Fruit fly (Drosophila melanogaster) whole organism, prepupa: ENCODE measurements around the gene CG43689.

Experiments
- CG3032 ChIP-seq: fragments of 200-800 bp; optimal IDR thresholded peaks from 2 replicates; lab custom pipeline; 2019; ENCODE audit warnings: missing biosample characterization, mild to moderate bottlenecking, missing genetic modification characterization, moderate library complexity
- Sox102F ChIP-seq: fragments of 200-800 bp; sonication (Bioruptor generic); optimal IDR thresholded peaks from 2 replicates; lab custom pipeline; 2016; ENCODE audit warnings: missing biosample characterization, mild to moderate bottlenecking, missing genetic modification characterization
- net ChIP-seq: fragments of 200-800 bp; sonication (Bioruptor generic); optimal IDR thresholded peaks from 3 replicates; lab custom pipeline; 2016; ENCODE audit warnings: missing biosample characterization, missing genetic modification characterization

DNA sequence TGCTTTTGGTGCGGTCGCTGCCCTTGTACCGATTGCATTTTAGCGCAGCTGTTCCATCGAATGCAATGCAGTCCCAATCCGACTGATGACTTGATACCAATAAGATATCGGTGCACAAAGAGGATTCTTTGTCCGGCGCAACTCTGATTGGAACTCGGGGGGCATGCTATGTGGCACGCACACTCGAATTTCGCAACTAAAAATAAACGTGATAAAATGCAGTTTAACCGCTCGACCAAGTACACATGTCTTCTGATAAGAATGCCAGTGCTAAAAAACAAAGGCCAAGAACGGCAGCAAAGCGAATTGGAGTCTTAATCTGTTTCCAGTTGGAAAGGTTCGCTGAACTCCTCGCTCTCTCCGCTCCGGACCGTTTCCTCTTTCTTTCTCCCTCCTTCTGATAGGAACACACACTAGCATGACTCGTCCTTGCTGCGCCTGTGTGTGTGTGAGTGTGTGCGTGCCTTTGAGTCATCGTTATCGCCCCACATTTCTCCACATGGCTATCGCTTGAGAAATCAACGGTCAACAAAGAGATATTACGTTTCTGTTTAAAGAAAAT is 33.1 kb downstream of the CG43689 start:
- no peak for TF ChIP-seq CG3032 (tag; lab: Kevin White, UChicago)
- no peak for TF ChIP-seq Sox102F (GFP tag; lab: Kevin White, UChicago)
- no peak for TF ChIP-seq net (GFP tag; lab: Kevin White, UChicago)
